Worm (Caenorhabditis elegans): ENCODE data around the gene ugt-24.

DNA sequence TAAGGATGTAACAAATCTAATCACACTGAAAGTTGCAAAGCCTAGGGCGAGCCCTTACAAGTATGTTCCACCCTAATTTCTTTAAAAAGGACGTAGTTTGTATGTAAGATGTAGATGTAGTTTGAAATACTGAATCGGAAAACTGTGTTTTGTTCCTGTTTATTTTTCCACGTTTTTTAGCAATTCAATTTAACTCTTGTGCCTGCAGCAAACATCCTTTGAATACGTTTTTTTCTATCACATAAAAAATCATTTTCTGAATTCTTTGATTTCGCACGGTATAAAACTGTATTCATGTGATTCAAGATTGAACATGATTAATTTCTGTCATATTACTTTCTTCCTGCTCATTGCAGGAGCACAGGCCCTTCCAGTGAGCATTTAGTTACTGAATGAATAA, 29.5 kb upstream of the ugt-24 start, which contains the start of gene F58F9.9:
- TF ChIP-seq lsy-2 (tag; optimal IDR thresholded peaks at IDR 0.05) (no peak), nhr-237 (tag; optimal IDR thresholded peaks at IDR 0.05) (no peak), F13H6.1 (tag; optimal IDR thresholded peaks at IDR 0.05) (no peak), unc-62 (GFP tag; optimal IDR thresholded peaks at IDR 0.05) (no peak), aly-2 (tag; optimal IDR thresholded peaks at IDR 0.05) (no peak), egl-27 (tag; optimal IDR thresholded peaks at IDR 0.05) (no peak), elt-3 (tag; optimal IDR thresholded peaks at IDR 0.05) (no peak), ztf-11 (tag; optimal IDR thresholded peaks at IDR 0.05) (no peak), zag-1 (tag; optimal IDR thresholded peaks at IDR 0.05) (no peak), skn-1 (tag; optimal IDR thresholded peaks at IDR 0.05) (no peak), lin-13 (GFP tag; optimal IDR thresholded peaks at IDR 0.05) (no peak), sem-4 (tag; optimal IDR thresholded peaks at IDR 0.05) (no peak)

Measured in whole organism, L2 larva.